Worm (Caenorhabditis elegans) whole organism, L1 larva: ENCODE results near the gene cnc-11.

Experiments used
- dsc-1 ChIP-seq: sonication (generic microtip); optimal IDR thresholded peaks from 2 replicates; lab custom pipeline; 2016; ENCODE audit warnings: mild to moderate bottlenecking, missing genetic modification characterization, missing compliant biosample characterization
- fos-1 ChIP-seq: fragments of 150-350 bp; optimal IDR thresholded peaks from 2 replicates; lab custom pipeline; 2014; ENCODE audit warnings: missing biosample characterization, missing genetic modification characterization
- grh-1 ChIP-seq: fragments of 200-800 bp; sonication (Bioruptor generic); IDR thresholded peaks from 2 replicates; pipeline ENCODE4 v1.3.6; 2022; ENCODE audit warnings: missing genetic modification reagents, missing genetic modification characterization, missing compliant biosample characterization
- lin-39 ChIP-seq: fragments of 150-350 bp; optimal IDR thresholded peaks from 2 replicates; lab custom pipeline; 2014; ENCODE audit warnings: missing biosample characterization, missing genetic modification reagents, missing genetic modification characterization
- mdl-1 ChIP-seq, 2 experiments: fragments of 150-350 bp; optimal IDR thresholded peaks; 2 replicates each; lab custom pipeline; 2014 to 2017; ENCODE audit warnings: missing biosample characterization in 2 of 2, missing genetic modification characterization in 2 of 2, inconsistent platforms in 1 of 2
- nhr-28 ChIP-seq: fragments of 150-350 bp; optimal IDR thresholded peaks from 2 replicates; lab custom pipeline; 2014; ENCODE audit warnings: missing biosample characterization, missing genetic modification characterization

ce11 chrV:1432500-1433418 lies 9.4 kb upstream of the cnc-11 start:
- TF ChIP-seq dsc-1 (tag; lab: Kevin White, UChicago), result no peak
- no peak for TF ChIP-seq nhr-28 (tag; lab: Kevin White, UChicago)
- no peak for TF ChIP-seq lin-39 (tag; lab: Kevin White, UChicago)
- TF ChIP-seq grh-1 (GFP tag; lab: Robert Waterston, UW), result no peak
- no peak for TF ChIP-seq fos-1
- no peak for TF ChIP-seq mdl-1 (tag; optimal IDR thresholded peaks at IDR 0.05; lab: Kevin White, UChicago)
